Fruit fly (Drosophila melanogaster): ENCODE results near the gene PSMG1.

The PSMG1 gene

DNA sequence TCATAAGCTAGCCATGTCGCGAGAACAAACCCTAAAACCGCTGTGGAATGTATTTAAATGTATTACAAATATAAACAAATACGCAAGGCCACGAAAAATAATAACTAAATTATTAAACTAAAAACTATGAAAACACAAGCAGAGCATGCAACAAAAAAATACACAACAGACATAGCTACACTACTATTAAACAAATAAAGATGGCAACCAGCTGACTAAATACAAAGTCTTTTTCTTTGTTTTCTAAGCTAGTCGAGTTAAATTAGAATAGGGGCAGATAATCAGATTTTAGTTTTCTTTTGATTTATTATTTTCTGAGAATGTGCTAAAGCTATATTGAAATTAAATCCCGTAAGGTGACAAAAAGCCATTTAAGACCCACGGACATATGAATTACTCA, 47.5 kb downstream of the PSMG1 start (continued):
- TF ChIP-seq CG9876 (GFP tag; optimal IDR thresholded peaks at IDR 0.05): no peak
- TF ChIP-seq CG6765 (GFP tag; optimal IDR thresholded peaks at IDR 0.05): peak; percentile 64
- TF ChIP-seq CG6654 (GFP tag; optimal IDR thresholded peaks at IDR 0.05): no peak
- no peak for TF ChIP-seq CG16815 (GFP tag; optimal IDR thresholded peaks at IDR 0.05)
- peak; percentile 13 for TF ChIP-seq sug (tag; optimal IDR thresholded peaks at IDR 0.05)
- TF ChIP-seq CG2712 (tag; optimal IDR thresholded peaks at IDR 0.05): no peak
- TF ChIP-seq Gsc (GFP tag; IDR thresholded peaks at IDR 0.05): no peak
- no peak for TF ChIP-seq bab2 (GFP tag; optimal IDR thresholded peaks at IDR 0.05)
- no peak for TF ChIP-seq Dip3 (GFP tag; optimal IDR thresholded peaks at IDR 0.05)
- TF ChIP-seq Drgx (GFP tag; IDR thresholded peaks at IDR 0.05): no peak
- no peak for TF ChIP-seq Nf-YB (GFP tag; optimal IDR thresholded peaks at IDR 0.05)
- peak; percentile 76 for TF ChIP-seq Fer1 (GFP tag; optimal IDR thresholded peaks at IDR 0.05)
- no peak for TF ChIP-seq da (GFP tag; optimal IDR thresholded peaks at IDR 0.05)
- no peak for TF ChIP-seq CG18764 (GFP tag; optimal IDR thresholded peaks at IDR 0.05)
- TF ChIP-seq CG13424 (tag; optimal IDR thresholded peaks at IDR 0.05): peak; percentile 4
- no peak for TF ChIP-seq CG7745 (tag; optimal IDR thresholded peaks at IDR 0.05)
- peak; percentile 77 for TF ChIP-seq caup (GFP tag; optimal IDR thresholded peaks at IDR 0.05; ENCODE audit: severe bottlenecking)
- TF ChIP-seq Atf6 (GFP tag; IDR thresholded peaks at IDR 0.05): peak; percentile 41; the same call in 1 of the 2 replicates
- no peak for TF ChIP-seq CG13775 (GFP tag; optimal IDR thresholded peaks at IDR 0.05)
- TF ChIP-seq dmrt11E (tag; optimal IDR thresholded peaks at IDR 0.05): no peak
- TF ChIP-seq CG17385 (GFP tag; optimal IDR thresholded peaks at IDR 0.05): peak; percentile 10
- peak; percentile 9 for TF ChIP-seq CG18476 (GFP tag; optimal IDR thresholded peaks at IDR 0.05)
- peak; percentile 6 for TF ChIP-seq CG4854 (GFP tag; optimal IDR thresholded peaks at IDR 0.05)
- TF ChIP-seq HLH3B (GFP tag; IDR thresholded peaks at IDR 0.05): no peak
- no peak for TF ChIP-seq CG18262 (tag; optimal IDR thresholded peaks at IDR 0.05)
- TF ChIP-seq B-H2 (GFP tag; optimal IDR thresholded peaks at IDR 0.05): peak; percentile 73
- no peak for TF ChIP-seq CG31365 (tag; optimal IDR thresholded peaks at IDR 0.05)
- TF ChIP-seq Rfx (GFP tag; IDR thresholded peaks at IDR 0.05): peak; percentile 20; the same call in 1 of the 2 replicates
- TF ChIP-seq HmgZ (tag; optimal IDR thresholded peaks at IDR 0.05): no peak
- TF ChIP-seq bsh (GFP tag; optimal IDR thresholded peaks at IDR 0.05): no peak
- TF ChIP-seq D19A (tag; optimal IDR thresholded peaks at IDR 0.05): no peak
- TF ChIP-seq fd64A (GFP tag; optimal IDR thresholded peaks at IDR 0.05): peak; percentile 8
- TF ChIP-seq odd (GFP tag; optimal IDR thresholded peaks at IDR 0.05): peak; percentile 60
- no peak for TF ChIP-seq vvl (GFP tag; IDR thresholded peaks at IDR 0.05)
- peak; percentile 81 for TF ChIP-seq CG6813 (GFP tag; optimal IDR thresholded peaks at IDR 0.05)
- TF ChIP-seq so (GFP tag; IDR thresholded peaks at IDR 0.05): no peak
- peak; percentile 74 for TF ChIP-seq CG3281 (GFP tag; optimal IDR thresholded peaks at IDR 0.05)
- no peak for TF ChIP-seq gem (tag; optimal IDR thresholded peaks at IDR 0.05)
- no peak for TF ChIP-seq ash1 (GFP tag; optimal IDR thresholded peaks at IDR 0.05)
- no peak for TF ChIP-seq CG9437 (GFP tag; optimal IDR thresholded peaks at IDR 0.05)
- no peak for TF ChIP-seq mam (GFP tag; optimal IDR thresholded peaks at IDR 0.05)
- TF ChIP-seq Ets97D (GFP tag; optimal IDR thresholded peaks at IDR 0.05): no peak
- no peak for TF ChIP-seq CG1647 (GFP tag; optimal IDR thresholded peaks at IDR 0.05)
- no peak for TF ChIP-seq sens-2 (GFP tag; IDR thresholded peaks at IDR 0.05)
- TF ChIP-seq CG7987 (GFP tag; optimal IDR thresholded peaks at IDR 0.05): peak; percentile 39
- TF ChIP-seq Taf1 (GFP tag; IDR thresholded peaks at IDR 0.05): no peak
- TF ChIP-seq dati (GFP tag; IDR thresholded peaks at IDR 0.05): no peak
- no peak for TF ChIP-seq CG13123 (GFP tag; optimal IDR thresholded peaks at IDR 0.05)
- TF ChIP-seq CG11560 (tag; IDR thresholded peaks at IDR 0.05): no peak
- no peak for TF ChIP-seq CG14050 (GFP tag; IDR thresholded peaks at IDR 0.05)
- TF ChIP-seq maf-S (GFP tag; optimal IDR thresholded peaks at IDR 0.05): no peak
- TF ChIP-seq z (GFP tag; IDR thresholded peaks at IDR 0.05): no peak

Data from whole organism, embryonic.